Worm (Caenorhabditis elegans) whole organism, young adult: ENCODE measurements around the gene perm-1.
A peak's percentile ranks its signal among the peaks of the same experiment; 100 is the strongest.

Experiments
- B0019.2 ChIP-seq: fragments of 200-800 bp; sonication (Bioruptor generic); conservative IDR thresholded peaks from 2 replicates; pipeline ENCODE4 v1.3.6; 2022; ENCODE audit warnings: missing genetic modification reagents, missing genetic modification characterization, missing compliant biosample characterization
- C17E4.6 ChIP-seq: fragments of 200-800 bp; sonication (Bioruptor generic); IDR thresholded peaks from 2 replicates; pipeline ENCODE4 v1.3.6; 2022; ENCODE audit warnings: missing genetic modification reagents, missing genetic modification characterization, missing compliant biosample characterization
- D2030.7 ChIP-seq: fragments of 200-800 bp; sonication (Bioruptor generic); IDR thresholded peaks from 2 replicates; pipeline ENCODE4 v1.3.6; 2022; ENCODE audit warnings: missing genetic modification reagents, missing genetic modification characterization, missing compliant biosample characterization
- F22D6.2 ChIP-seq: sonication (generic microtip); optimal IDR thresholded peaks from 2 replicates; lab custom pipeline; 2016; ENCODE audit warnings: mild to moderate bottlenecking, missing genetic modification characterization, missing compliant biosample characterization
- F33H1.4 ChIP-seq: fragments of 200-800 bp; sonication (Bioruptor generic); IDR thresholded peaks from 2 replicates; pipeline ENCODE4 v1.3.6; 2022; ENCODE audit warnings: missing genetic modification reagents, missing genetic modification characterization, missing compliant biosample characterization
- F49E8.2 ChIP-seq: sonication (generic microtip); optimal IDR thresholded peaks from 3 replicates; lab custom pipeline; 2017; ENCODE audit warnings: missing genetic modification characterization, mild to moderate bottlenecking, missing compliant biosample characterization, antibody characterized with exemption, moderate library complexity; ENCODE audit not compliant: insufficient read depth
- Y53F4B.3 ChIP-seq: fragments of 200-800 bp; sonication (Bioruptor generic); IDR thresholded peaks from 2 replicates; pipeline ENCODE4 v1.3.6; 2022; ENCODE audit warnings: missing genetic modification reagents, missing genetic modification characterization, missing compliant biosample characterization
- Y95B8A.8 ChIP-seq: fragments of 200-800 bp; sonication (Bioruptor generic); IDR thresholded peaks from 2 replicates; pipeline ENCODE4 v1.3.6; 2022; ENCODE audit warnings: missing genetic modification reagents, missing genetic modification characterization, missing compliant biosample characterization
- ama-1 ChIP-seq, 3 experiments: fragments of 150-350 bp in 1 of 3; sonication (generic microtip) in 2 of 3; optimal IDR thresholded peaks; 2 replicates each; lab custom pipeline; 2014 to 2018; ENCODE audit warnings: missing biosample characterization in 2 of 3, missing genetic modification characterization in 2 of 3, missing genetic modification reagents in 2 of 3
- athp-1 ChIP-seq: sonication (generic microtip); optimal IDR thresholded peaks from 2 replicates; lab custom pipeline; 2017; ENCODE audit warnings: mild to moderate bottlenecking, missing genetic modification characterization, missing compliant biosample characterization
- attf-3 ChIP-seq: fragments of 200-800 bp; sonication (Bioruptor generic); conservative IDR thresholded peaks from 2 replicates; pipeline ENCODE4 v1.3.6; 2022; ENCODE audit warnings: missing genetic modification reagents, missing genetic modification characterization, missing compliant biosample characterization
- attf-5 ChIP-seq: fragments of 200-800 bp; sonication (Bioruptor generic); optimal IDR thresholded peaks from 2 replicates; lab custom pipeline; 2018; ENCODE audit warnings: mild to moderate bottlenecking, missing genetic modification characterization, missing compliant biosample characterization
- ceh-100 ChIP-seq: fragments of 200-800 bp; sonication (Bioruptor generic); IDR thresholded peaks from 2 replicates; pipeline ENCODE4 v1.3.6; 2022; ENCODE audit warnings: missing genetic modification reagents, missing genetic modification characterization, missing compliant biosample characterization
- ceh-27 ChIP-seq: fragments of 200-800 bp; sonication (Bioruptor generic); optimal IDR thresholded peaks from 2 replicates; lab custom pipeline; 2018; ENCODE audit warnings: mild to moderate bottlenecking, missing genetic modification characterization, moderate library complexity, missing compliant biosample characterization
- ceh-91 ChIP-seq: fragments of 200-800 bp; sonication (Bioruptor generic); IDR thresholded peaks from 2 replicates; pipeline ENCODE4 v1.3.6; 2022; ENCODE audit warnings: missing genetic modification reagents, missing genetic modification characterization, missing compliant biosample characterization
- dox-1 ChIP-seq: fragments of 200-800 bp; sonication (Bioruptor generic); IDR thresholded peaks from 2 replicates; pipeline ENCODE4 v1.3.6; 2022; ENCODE audit warnings: missing genetic modification reagents, missing genetic modification characterization, missing compliant biosample characterization
- dpl-1 ChIP-seq: fragments of 150-350 bp; optimal IDR thresholded peaks from 2 replicates; lab custom pipeline; 2014; ENCODE audit warnings: missing biosample characterization, missing genetic modification reagents, missing genetic modification characterization
- ekl-4 ChIP-seq: fragments of 200-800 bp; sonication (Bioruptor generic); IDR thresholded peaks from 2 replicates; pipeline ENCODE4 v1.3.6; 2022; ENCODE audit warnings: missing genetic modification reagents, missing genetic modification characterization, missing compliant biosample characterization
- fkh-3 ChIP-seq: sonication (generic microtip); optimal IDR thresholded peaks from 2 replicates; lab custom pipeline; 2016; ENCODE audit warnings: mild to moderate bottlenecking, missing genetic modification characterization, missing compliant biosample characterization
- him-1 ChIP-seq: sonication (generic microtip); optimal IDR thresholded peaks from 2 replicates; lab custom pipeline; 2016; ENCODE audit warnings: missing genotype, missing genetic modification reagents, missing genetic modification characterization, missing compliant biosample characterization
- hmg-1.2 ChIP-seq: fragments of 200-800 bp; sonication (Bioruptor generic); IDR thresholded peaks from 2 replicates; pipeline ENCODE4 v1.3.6; 2022; ENCODE audit warnings: missing genetic modification reagents, missing genetic modification characterization, missing compliant biosample characterization
- hrde-1 ChIP-seq: sonication (generic microtip); optimal IDR thresholded peaks from 2 replicates; lab custom pipeline; 2016; ENCODE audit warnings: missing genetic modification characterization, mild to moderate bottlenecking, missing compliant biosample characterization, moderate library complexity, missing genotype, missing genetic modification reagents, borderline replicate concordance
- hsf-1 ChIP-seq: fragments of 200-800 bp; sonication (Bioruptor generic); IDR thresholded peaks from 2 replicates; pipeline ENCODE4 v1.3.6; 2022; ENCODE audit warnings: missing genetic modification reagents, missing genetic modification characterization, missing compliant biosample characterization
- let-607 ChIP-seq, 2 experiments: fragments of 200-800 bp in 1 of 2; sonication (Bioruptor generic) in 1 of 2; sonication (generic microtip) in 1 of 2; optimal IDR thresholded peaks; 2 replicates each; lab custom pipeline; 2016 to 2018; ENCODE audit warnings: mild to moderate bottlenecking in 2 of 2, missing compliant biosample characterization in 2 of 2, missing genetic modification characterization in 2 of 2, moderate library complexity in 2 of 2, missing genotype in 1 of 2
- lin-35 ChIP-seq, 3 experiments: fragments of 150-350 bp in 2 of 3; sonication (generic microtip) in 1 of 3; optimal IDR thresholded peaks; 2 replicates each; lab custom pipeline; 2014 to 2018; ENCODE audit warnings: missing biosample characterization in 3 of 3, missing genetic modification characterization in 3 of 3, missing genetic modification reagents in 3 of 3
- lin-54 ChIP-seq: fragments of 200-800 bp; sonication (Bioruptor generic); optimal IDR thresholded peaks from 2 replicates; lab custom pipeline; 2018; ENCODE audit warnings: mild to moderate bottlenecking, missing genetic modification characterization, missing compliant biosample characterization
- madf-3 ChIP-seq: fragments of 200-800 bp; sonication (Bioruptor generic); IDR thresholded peaks from 2 replicates; pipeline ENCODE4 v1.3.6; 2022; ENCODE audit warnings: missing genetic modification reagents, missing genetic modification characterization, missing compliant biosample characterization
- madf-6 ChIP-seq: fragments of 200-800 bp; sonication (Bioruptor generic); IDR thresholded peaks from 2 replicates; pipeline ENCODE4 v1.3.6; 2022; ENCODE audit warnings: missing genetic modification reagents, missing genetic modification characterization, missing compliant biosample characterization
- madf-8 ChIP-seq: fragments of 200-800 bp; sonication (Bioruptor generic); conservative IDR thresholded peaks from 2 replicates; pipeline ENCODE4 v1.3.6; 2022; ENCODE audit warnings: missing genetic modification reagents, missing genetic modification characterization, missing compliant biosample characterization
- mcd-1 ChIP-seq: fragments of 200-800 bp; sonication (Bioruptor generic); IDR thresholded peaks from 2 replicates; pipeline ENCODE4 v1.3.6; 2022; ENCODE audit warnings: missing genetic modification reagents, missing genetic modification characterization, missing compliant biosample characterization
- mes-4 ChIP-seq: sonication (generic microtip); optimal IDR thresholded peaks from 2 replicates; lab custom pipeline; 2016; ENCODE audit warnings: missing genotype, missing genetic modification characterization, missing compliant biosample characterization
- nfya-1 ChIP-seq: sonication (generic microtip); optimal IDR thresholded peaks from 2 replicates; lab custom pipeline; 2017; ENCODE audit warnings: antibody characterized with exemption, missing compliant biosample characterization, missing genetic modification characterization, borderline replicate concordance; ENCODE audit not compliant: insufficient read depth
- nhr-27 ChIP-seq: fragments of 200-800 bp; sonication (Bioruptor generic); optimal IDR thresholded peaks from 2 replicates; lab custom pipeline; 2018; ENCODE audit warnings: mild to moderate bottlenecking, missing genetic modification characterization, moderate library complexity, missing compliant biosample characterization
- pbrm-1 ChIP-seq: fragments of 200-800 bp; sonication (Bioruptor generic); IDR thresholded peaks from 2 replicates; pipeline ENCODE4 v1.3.6; 2022; ENCODE audit warnings: missing genetic modification reagents, missing genetic modification characterization, missing compliant biosample characterization
- rcor-1 ChIP-seq: fragments of 200-800 bp; sonication (Bioruptor generic); IDR thresholded peaks from 2 replicates; pipeline ENCODE4 v1.3.6; 2022; ENCODE audit warnings: missing genetic modification reagents, missing genetic modification characterization, missing compliant biosample characterization
- snpc-1.3 ChIP-seq: sonication (generic microtip); optimal IDR thresholded peaks from 2 replicates; lab custom pipeline; 2017; ENCODE audit warnings: missing genetic modification characterization, mild to moderate bottlenecking, missing compliant biosample characterization, antibody characterized with exemption, moderate library complexity, missing genotype, missing genetic modification reagents; ENCODE audit not compliant: insufficient read depth
- snpc-3.4 ChIP-seq: sonication (generic microtip); optimal IDR thresholded peaks from 2 replicates; lab custom pipeline; 2017; ENCODE audit warnings: missing genetic modification characterization, mild to moderate bottlenecking, missing compliant biosample characterization, antibody characterized with exemption, moderate library complexity, missing genotype, missing genetic modification reagents
- snpc-4 ChIP-seq, 5 experiments: fragments of 150-350 bp in 1 of 5; sonication (generic microtip) in 4 of 5; optimal IDR thresholded peaks; 2 replicates each; lab custom pipeline; 2014 to 2018; ENCODE audit warnings: missing genetic modification characterization in 5 of 5, missing biosample characterization in 3 of 5, antibody characterized with exemption in 2 of 5, mild to moderate bottlenecking in 2 of 5, missing compliant biosample characterization in 2 of 5, missing genotype in 2 of 5, moderate library complexity in 2 of 5, missing genetic modification reagents in 1 of 5
- tbp1 ChIP-seq: fragments of 200-800 bp; sonication (Bioruptor generic); optimal IDR thresholded peaks from 2 replicates; lab custom pipeline; 2018; ENCODE audit warnings: mild to moderate bottlenecking, missing genetic modification characterization, missing compliant biosample characterization
- tbx-9 ChIP-seq: sonication (generic microtip); optimal IDR thresholded peaks from 2 replicates; lab custom pipeline; 2016; ENCODE audit warnings: borderline replicate concordance, missing genetic modification characterization, inconsistent platforms, missing compliant biosample characterization
- tlf-1 ChIP-seq: fragments of 200-800 bp; sonication (Bioruptor generic); optimal IDR thresholded peaks from 2 replicates; lab custom pipeline; 2018; ENCODE audit warnings: mild to moderate bottlenecking, missing genetic modification characterization, missing compliant biosample characterization
- unc-130 ChIP-seq: sonication (generic microtip); optimal IDR thresholded peaks from 2 replicates; lab custom pipeline; 2016; ENCODE audit warnings: missing genetic modification reagents, missing genetic modification characterization, missing compliant biosample characterization
- unc-62 ChIP-seq: fragments of 150-350 bp; optimal IDR thresholded peaks from 2 replicates; lab custom pipeline; 2014; ENCODE audit warnings: missing biosample characterization, missing genetic modification reagents, missing genetic modification characterization
- ztf-18 ChIP-seq: sonication (generic microtip); optimal IDR thresholded peaks from 2 replicates; lab custom pipeline; 2016; ENCODE audit warnings: missing genotype, mild to moderate bottlenecking, missing genetic modification characterization, missing compliant biosample characterization
- ztf-28 ChIP-seq: fragments of 200-800 bp; sonication (Bioruptor generic); IDR thresholded peaks from 2 replicates; pipeline ENCODE4 v1.3.6; 2022; ENCODE audit warnings: missing genetic modification reagents, missing genetic modification characterization, missing compliant biosample characterization

perm-1 gene

DNA sequence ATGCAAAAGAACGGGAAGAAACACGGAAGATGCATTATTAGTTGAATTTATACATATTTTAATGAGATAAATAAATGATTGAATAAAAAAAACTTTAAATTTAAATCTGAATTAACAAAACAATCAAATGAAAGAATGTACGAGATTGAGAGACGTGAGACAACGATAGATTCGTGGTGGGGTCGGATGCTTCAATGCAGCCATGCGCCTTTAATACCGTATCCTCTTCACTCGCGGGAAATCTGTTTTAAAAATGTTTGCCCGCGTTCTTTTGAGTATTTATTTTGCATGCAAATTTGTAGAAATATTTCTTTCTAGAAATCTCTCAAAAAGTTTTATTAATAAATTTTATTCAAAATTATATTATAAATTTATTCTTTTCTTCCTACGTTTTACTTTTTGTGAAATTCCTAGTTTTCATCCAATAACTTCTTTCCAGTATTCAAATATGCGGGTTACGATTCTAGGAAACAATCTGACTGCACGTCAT lies at the start of gene perm-1:
perm-1 (plus strand) TSS at position 440 of the 490 bp plus-strand sequence.
- TF ChIP-seq pbrm-1 (GFP tag; lab: Robert Waterston, UW) (peak; percentile 57), unc-62 (GFP tag; lab: Kevin White, UChicago) (no peak), unc-130 (GFP tag; lab: Kevin White, UChicago) (peak; percentile 93), C17E4.6 (GFP tag; lab: Robert Waterston, UW) (0 out of 2 replicates have a peak, but pooled peaks have one; percentile 60), madf-6 (GFP tag; lab: Robert Waterston, UW) (peak; percentile 99), F49E8.2 (tag; lab: Kevin White, UChicago) (peak; percentile 87), ceh-27 (GFP tag; lab: Kevin White, UChicago) (no peak), hmg-1.2 (GFP tag; lab: Robert Waterston, UW) (peak; percentile 71; the same call in 1 of the 2 replicates), snpc-4 (GFP tag; optimal IDR thresholded peaks at IDR 0.05; lab: Kevin White, UChicago) (peak; percentile 64), snpc-4 (tag; optimal IDR thresholded peaks at IDR 0.05; lab: Kevin White, UChicago) (peak in 2 of 4 experiments; percentile 57 to 60), let-607 (tag; optimal IDR thresholded peaks at IDR 0.05; lab: Kevin White, UChicago) (no peak), ama-1 (optimal IDR thresholded peaks at IDR 0.05; lab: Kevin White, UChicago) (no peak), ama-1 (GFP tag; optimal IDR thresholded peaks at IDR 0.05; lab: Kevin White, UChicago) (no peak), ceh-100 (peak; percentile 48; the same call in 1 of the 2 replicates), dox-1 (GFP tag; lab: Robert Waterston, UW) (peak; percentile 85), F33H1.4 (peak; percentile 98), nfya-1 (tag; lab: Kevin White, UChicago) (no peak), ztf-18 (tag; lab: Kevin White, UChicago) (peak; percentile 44), B0019.2 (GFP tag; lab: Robert Waterston, UW) (peak; percentile 84), ztf-28 (GFP tag; lab: Robert Waterston, UW) (peak; percentile 71; the same call in 1 of the 2 replicates), tbx-9 (tag; lab: Kevin White, UChicago) (no peak), attf-5 (GFP tag; lab: Kevin White, UChicago) (no peak), F22D6.2 (tag; lab: Kevin White, UChicago) (no peak), hsf-1 (GFP tag; lab: Robert Waterston, UW) (peak; percentile 92), hrde-1 (peak; percentile 47), tbp1 (GFP tag; lab: Kevin White, UChicago) (peak; percentile 61), ceh-91 (peak; percentile 96), snpc-3.4 (tag; lab: Kevin White, UChicago) (peak; percentile 94), Y95B8A.8 (GFP tag; lab: Robert Waterston, UW) (peak; percentile 92), ekl-4 (GFP tag; lab: Robert Waterston, UW) (peak; percentile 81), D2030.7 (peak; percentile 96), rcor-1 (GFP tag; lab: Robert Waterston, UW) (peak; percentile 90), Y53F4B.3 (GFP tag; lab: Robert Waterston, UW) (peak; percentile 60; the same call in 1 of the 2 replicates), tlf-1 (GFP tag; lab: Kevin White, UChicago) (peak; percentile 93), nhr-27 (tag; lab: Kevin White, UChicago) (no peak), snpc-1.3 (tag; lab: Kevin White, UChicago) (peak; percentile 82), dpl-1 (GFP tag; lab: Kevin White, UChicago) (peak; percentile 87), attf-3 (GFP tag; lab: Robert Waterston, UW) (peak; percentile 51; the same call in 1 of the 2 replicates), mcd-1 (peak; percentile 65; the same call in 1 of the 2 replicates), lin-54 (GFP tag; lab: Kevin White, UChicago) (peak; percentile 89), fkh-3 (tag; lab: Kevin White, UChicago) (no peak), lin-35 (GFP tag; optimal IDR thresholded peaks at IDR 0.05; lab: Kevin White, UChicago) (peak in 1 of 3 experiments; percentile 61), athp-1 (tag; lab: Kevin White, UChicago) (peak; percentile 86), him-1 (peak; percentile 44), madf-8 (peak; percentile 96), mes-4 (tag; lab: Kevin White, UChicago) (no peak), madf-3 (GFP tag; lab: Robert Waterston, UW) (peak; percentile 91)
